Fruit fly (Drosophila melanogaster): ENCODE results near the gene Gp93.

The Gp93 gene

DNA sequence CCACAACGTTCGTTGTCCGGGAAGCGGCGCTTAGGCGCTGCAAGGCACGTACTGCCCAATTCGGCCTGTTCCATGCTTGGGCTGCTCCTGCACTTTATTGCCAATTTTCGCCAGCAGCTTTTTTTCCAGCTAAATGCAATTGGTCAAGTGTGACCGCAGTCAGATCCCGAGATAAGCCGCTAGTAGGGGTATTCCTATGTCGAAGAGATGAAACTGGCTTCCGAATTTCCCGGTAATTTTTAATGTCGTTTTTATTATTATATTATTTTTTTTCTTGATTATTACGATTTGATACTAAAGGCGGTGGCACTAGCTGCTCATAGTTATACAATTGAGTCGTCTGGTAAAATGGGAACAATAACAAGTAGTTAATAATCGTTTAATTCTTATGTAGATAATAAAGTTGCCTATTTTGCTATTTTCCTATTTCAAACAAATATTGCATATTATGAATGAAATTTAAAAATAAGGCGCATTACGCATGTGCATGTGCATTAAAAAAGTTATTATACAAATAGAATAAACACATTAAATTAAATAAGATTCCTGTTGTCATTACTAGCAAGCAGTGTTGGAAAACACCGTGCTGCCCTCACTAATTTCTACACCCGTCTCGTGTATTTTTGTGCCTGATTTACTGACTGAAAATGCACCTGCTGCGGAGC, 32.0 kb upstream of the Gp93 start, which contains the start of the genes CG5003 and mRpS22 (continued):
- no peak for TF ChIP-seq CG6683 (GFP tag; optimal IDR thresholded peaks at IDR 0.05)
- TF ChIP-seq sqz (GFP tag; optimal IDR thresholded peaks at IDR 0.05): peak; percentile 69
- peak; percentile 87 for TF ChIP-seq Ets65A (GFP tag)
- TF ChIP-seq MBD-R2 (GFP tag; IDR thresholded peaks at IDR 0.05): peak; percentile 68
- TF ChIP-seq CG17802 (tag; optimal IDR thresholded peaks at IDR 0.05): no peak
- no peak for TF ChIP-seq CG2202 (tag; optimal IDR thresholded peaks at IDR 0.05)
- peak; percentile 80 for TF ChIP-seq CG10543 (GFP tag; optimal IDR thresholded peaks at IDR 0.05)
- TF ChIP-seq so (GFP tag; IDR thresholded peaks at IDR 0.05): no peak
- TF ChIP-seq Sry-β (GFP tag; optimal IDR thresholded peaks at IDR 0.05): peak; percentile 81
- no peak for TF ChIP-seq Sox100B (GFP tag; optimal IDR thresholded peaks at IDR 0.05)
- no peak for TF ChIP-seq CG7928 (GFP tag; optimal IDR thresholded peaks at IDR 0.05)
- peak; percentile 11 for TF ChIP-seq CHES-1-like (GFP tag; optimal IDR thresholded peaks at IDR 0.05)
- no peak for TF ChIP-seq CG13624 (GFP tag; optimal IDR thresholded peaks at IDR 0.05)
- TF ChIP-seq GATAe (GFP tag; conservative IDR thresholded peaks at IDR 0.05): no peak
- no peak for TF ChIP-seq CG7745 (tag; optimal IDR thresholded peaks at IDR 0.05)
- TF ChIP-seq ssp (GFP tag; IDR thresholded peaks at IDR 0.05): peak; percentile 36; the same call in 1 of the 2 replicates
- peak; percentile 59 for TF ChIP-seq CG1233 (GFP tag; optimal IDR thresholded peaks at IDR 0.05)
- peak; percentile 68 for TF ChIP-seq grau (tag; optimal IDR thresholded peaks at IDR 0.05)
- no peak for TF ChIP-seq fd64A (GFP tag; optimal IDR thresholded peaks at IDR 0.05)
- no peak for TF ChIP-seq yki (optimal IDR thresholded peaks at IDR 0.05)
- TF ChIP-seq crol (GFP tag; IDR thresholded peaks at IDR 0.05): no peak
- peak; percentile 69 for TF ChIP-seq CG9817 (tag; optimal IDR thresholded peaks at IDR 0.05)
- no peak for TF ChIP-seq Eip74EF (GFP tag; optimal IDR thresholded peaks at IDR 0.05)
- peak; percentile 8 for TF ChIP-seq CG8281 (tag; optimal IDR thresholded peaks at IDR 0.05)
- TF ChIP-seq CG10654 (GFP tag; optimal IDR thresholded peaks at IDR 0.05): peak; percentile 33
- TF ChIP-seq ab (GFP tag; optimal IDR thresholded peaks at IDR 0.05): no peak
- TF ChIP-seq CG12659 (GFP tag; optimal IDR thresholded peaks at IDR 0.05): peak; percentile 64
- TF ChIP-seq CG18011 (GFP tag; optimal IDR thresholded peaks at IDR 0.05): peak; percentile 31
- peak; percentile 59 for TF ChIP-seq Chrac-16 (GFP tag; optimal IDR thresholded peaks at IDR 0.05)
- peak; percentile 35 for TF ChIP-seq fd3F (GFP tag; optimal IDR thresholded peaks at IDR 0.05)
- TF ChIP-seq Xbp1 (GFP tag; optimal IDR thresholded peaks at IDR 0.05): peak; percentile 43
- peak; percentile 23 for TF ChIP-seq CG17359 (tag; optimal IDR thresholded peaks at IDR 0.05)
- no peak for TF ChIP-seq seq (GFP tag; IDR thresholded peaks at IDR 0.05)
- peak; percentile 40 for TF ChIP-seq CG10979 (tag; optimal IDR thresholded peaks at IDR 0.05)
- no peak for TF ChIP-seq ems (GFP tag; optimal IDR thresholded peaks at IDR 0.05)
- peak; percentile 42; the same call in 1 of the 2 replicates for TF ChIP-seq NFAT (GFP tag; IDR thresholded peaks at IDR 0.05)
- TF ChIP-seq Ravus (GFP tag; IDR thresholded peaks at IDR 0.05): no peak
- no peak for TF ChIP-seq Myb (GFP tag; optimal IDR thresholded peaks at IDR 0.05)
- TF ChIP-seq CG6689 (GFP tag; IDR thresholded peaks at IDR 0.05): peak; percentile 69
- TF ChIP-seq CG12104 (GFP tag; optimal IDR thresholded peaks at IDR 0.05): peak; percentile 69
- TF ChIP-seq Trl (optimal IDR thresholded peaks at IDR 0.05): no peak
- TF ChIP-seq Trl (GFP tag; optimal IDR thresholded peaks at IDR 0.05): no peak
- TF ChIP-seq lmd (GFP tag; IDR thresholded peaks at IDR 0.05): peak; percentile 24; the same call in 1 of the 2 replicates
- TF ChIP-seq Adf1 (GFP tag; IDR thresholded peaks at IDR 0.05): no peak
- no peak for TF ChIP-seq E2f1 (GFP tag; IDR thresholded peaks at IDR 0.05)
- TF ChIP-seq CG10267 (tag; optimal IDR thresholded peaks at IDR 0.05): peak; percentile 93
- TF ChIP-seq Fer2 (tag; optimal IDR thresholded peaks at IDR 0.05): peak; percentile 63
- TF ChIP-seq stc (GFP tag; IDR thresholded peaks at IDR 0.05): no peak
- TF ChIP-seq CG18599 (GFP tag; optimal IDR thresholded peaks at IDR 0.05): peak; percentile 45
- peak; percentile 58 for TF ChIP-seq NfI (GFP tag; optimal IDR thresholded peaks at IDR 0.05)

All from whole organism, embryonic.